Worm (Caenorhabditis elegans): ENCODE measurements around the gene Y116F11B.8.

Gene Y116F11B.8

DNA sequence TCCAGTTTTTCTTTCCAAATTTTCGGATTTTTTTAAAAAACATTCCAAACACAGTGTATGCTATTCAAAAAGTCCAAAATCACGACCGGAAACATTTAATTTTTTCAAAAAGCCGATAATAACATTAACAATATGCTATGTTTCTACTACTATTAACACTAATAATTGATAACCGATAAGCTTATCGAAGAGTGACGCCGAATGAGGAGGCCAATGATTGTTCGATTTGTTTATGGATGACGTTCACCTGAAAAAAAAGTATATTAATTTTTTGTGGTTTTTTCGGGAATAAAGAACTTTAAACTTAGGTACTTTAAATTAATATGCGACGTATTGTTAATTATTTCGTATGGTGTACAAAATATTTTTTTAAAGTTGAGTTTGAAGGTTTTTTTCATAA lies 40.5 kb downstream of the Y116F11B.8 start:
- TF ChIP-seq dve-1 (tag; optimal IDR thresholded peaks at IDR 0.05) = no peak
- peak; percentile 41 for TF ChIP-seq elt-2 (tag; optimal IDR thresholded peaks at IDR 0.05)
- TF ChIP-seq pha-2 (tag; optimal IDR thresholded peaks at IDR 0.05) = no peak

DNA sequence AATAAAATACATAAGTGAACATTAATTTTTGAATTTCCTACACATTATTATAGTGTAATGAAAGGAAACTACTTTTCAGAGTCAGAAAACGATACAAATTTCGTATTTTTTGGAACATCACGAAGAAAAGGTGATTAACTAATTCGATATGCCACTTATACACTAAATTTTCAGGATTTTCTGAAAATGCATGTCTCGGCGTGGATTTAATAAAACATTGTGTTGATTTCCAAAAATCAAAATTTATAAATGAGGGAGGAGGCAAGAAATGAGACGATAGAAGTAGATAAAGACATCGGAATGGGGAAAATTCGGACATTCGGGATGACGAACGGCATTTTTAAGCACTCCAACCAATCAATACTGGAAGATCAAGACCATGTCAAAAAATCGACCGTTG lies 41.7 kb downstream of the Y116F11B.8 start, which contains the start of gene Y116F11B.14:
Gene Y116F11B.14, plus strand, starts transcription at position 301 of the 400 bp plus-strand sequence.
- TF ChIP-seq ceh-34 (tag; optimal IDR thresholded peaks at IDR 0.05) (no peak), dve-1 (tag; optimal IDR thresholded peaks at IDR 0.05) (no peak), C08G9.2 (tag; optimal IDR thresholded peaks at IDR 0.05) (no peak), nfya-1 (tag; optimal IDR thresholded peaks at IDR 0.05) (no peak), hlh-8 (tag; optimal IDR thresholded peaks at IDR 0.05) (no peak), ztf-16 (tag; optimal IDR thresholded peaks at IDR 0.05) (no peak), hlh-6 (tag; optimal IDR thresholded peaks at IDR 0.05) (no peak), T23F11.4 (GFP tag; optimal IDR thresholded peaks at IDR 0.05) (no peak), fkh-6 (tag; optimal IDR thresholded peaks at IDR 0.05) (no peak), ceh-18 (tag; optimal IDR thresholded peaks at IDR 0.05) (no peak), nhr-232 (tag; optimal IDR thresholded peaks at IDR 0.05) (no peak), hlh-30 (tag; optimal IDR thresholded peaks at IDR 0.05; ENCODE audit: insufficient read depth) (no peak), hlh-13 (GFP tag; optimal IDR thresholded peaks at IDR 0.05) (no peak), unc-86 (tag; optimal IDR thresholded peaks at IDR 0.05) (no peak), tbx-2 (tag; optimal IDR thresholded peaks at IDR 0.05) (no peak), K02D7.2 (tag; optimal IDR thresholded peaks at IDR 0.05) (no peak), ama-1 (optimal IDR thresholded peaks at IDR 0.05) (no peak)

- TF ChIP-seq ceh-48 (tag; optimal IDR thresholded peaks at IDR 0.05) (peak; percentile 61), mec-3 (tag; optimal IDR thresholded peaks at IDR 0.05; ENCODE audit: borderline replicate concordance) (no peak)
These were observed 44.4 kb downstream of the Y116F11B.8 start for ce11 chrV:19901826-19902225.

DNA sequence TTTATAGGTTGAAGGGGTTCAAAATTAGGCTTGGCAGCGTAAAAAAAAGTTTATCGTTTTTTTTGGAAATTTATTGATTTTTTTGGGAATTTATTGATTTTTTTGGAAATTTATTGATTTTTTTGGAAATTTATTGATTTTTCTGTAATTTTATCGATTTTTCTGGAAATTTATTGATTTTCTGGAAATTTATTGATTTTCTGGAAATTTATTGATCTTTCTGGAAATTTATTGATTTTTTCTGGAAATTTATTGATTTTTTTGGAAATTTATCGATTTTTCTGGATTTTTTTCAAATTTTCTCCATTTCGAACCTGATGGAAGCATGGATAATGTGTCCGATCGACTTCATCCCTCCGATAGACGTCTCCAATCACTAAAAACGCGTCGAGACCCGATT lies 47.4 kb downstream of the Y116F11B.8 start:
- TF ChIP-seq hlh-30 (tag; optimal IDR thresholded peaks at IDR 0.05; ENCODE audit: insufficient read depth) (no peak), ceh-48 (tag; optimal IDR thresholded peaks at IDR 0.05) (peak; percentile 75), tbx-2 (tag; optimal IDR thresholded peaks at IDR 0.05) (no peak)

ce11 chrV:19905988-19906387 lies 48.6 kb downstream of the Y116F11B.8 start:
- TF ChIP-seq unc-86 (tag; optimal IDR thresholded peaks at IDR 0.05) (no peak), ceh-48 (tag; optimal IDR thresholded peaks at IDR 0.05) (peak; percentile 79)

DNA sequence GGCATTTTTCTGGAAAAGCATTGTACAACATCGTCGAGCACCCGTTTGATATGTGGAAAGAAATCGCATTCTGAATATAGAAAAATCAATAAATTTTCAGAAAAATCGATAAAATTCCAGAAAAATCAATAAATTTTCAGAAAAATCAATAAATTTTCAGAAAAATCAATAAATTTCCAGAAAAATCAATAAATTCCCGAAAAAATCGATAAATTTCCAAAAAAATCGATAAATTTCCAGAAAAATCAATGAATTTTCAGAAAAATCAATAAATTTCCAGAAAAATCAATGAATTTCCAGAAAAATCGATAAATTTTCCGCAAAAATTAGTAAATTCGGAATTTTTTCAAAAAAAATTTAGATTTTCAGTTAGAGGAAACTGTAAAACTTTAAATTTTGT lies 49.9 kb downstream of the Y116F11B.8 start, which contains the start of gene fars-2:
Gene fars-2, minus strand, starts transcription at position 70 of the 400 bp plus-strand sequence.
- TF ChIP-seq ceh-48 (tag; optimal IDR thresholded peaks at IDR 0.05) (peak; percentile 80), unc-3 (GFP tag; conservative IDR thresholded peaks at IDR 0.05) (no peak), unc-3 (tag; optimal IDR thresholded peaks at IDR 0.05) (no peak)

DNA sequence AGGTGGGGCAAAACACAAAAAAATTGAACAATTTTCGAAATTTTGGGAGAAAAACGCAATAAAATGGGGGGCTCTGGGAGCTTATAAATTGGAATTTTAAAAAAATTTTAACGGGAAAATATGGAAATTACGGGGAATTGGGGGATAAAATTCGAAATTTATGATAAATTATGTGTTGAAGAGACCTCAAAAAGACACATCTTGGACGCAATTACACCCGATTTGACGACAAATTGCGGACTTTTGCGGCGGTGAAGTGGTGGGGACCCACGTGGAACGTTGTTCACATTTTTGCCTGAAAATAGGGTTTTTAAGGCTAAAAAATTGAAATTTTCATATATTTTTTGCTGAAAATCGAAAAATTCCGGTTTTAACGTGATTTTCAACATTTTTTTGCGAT lies 51.4 kb downstream of the Y116F11B.8 start:
- TF ChIP-seq F13H6.1 (tag; optimal IDR thresholded peaks at IDR 0.05) (no peak), pat-9 (tag; optimal IDR thresholded peaks at IDR 0.05) (no peak), ceh-2 (tag; optimal IDR thresholded peaks at IDR 0.05) (no peak)

DNA sequence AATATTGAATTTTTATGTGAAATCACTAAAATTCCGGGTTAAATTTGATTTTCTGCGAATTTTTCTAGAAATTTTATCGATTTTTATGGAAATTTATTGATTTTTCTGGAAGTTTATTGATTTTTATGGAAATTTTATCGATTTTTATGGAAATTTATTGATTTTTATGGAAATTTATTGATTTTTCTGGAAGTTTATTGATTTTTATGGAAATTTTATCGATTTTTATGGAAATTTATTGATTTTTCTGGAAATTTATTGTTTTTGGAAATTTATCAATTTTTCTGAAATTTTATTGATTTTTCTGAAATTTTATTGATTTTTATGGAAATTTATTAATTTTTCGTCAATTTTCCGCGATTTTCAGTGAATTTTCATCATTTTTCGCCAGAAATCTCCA lies 52.0 kb downstream of the Y116F11B.8 start:
- TF ChIP-seq ceh-48 (tag; optimal IDR thresholded peaks at IDR 0.05) = peak; percentile 71

Data from whole organism, late embryonic.